Worm (Caenorhabditis elegans): ENCODE results near the gene C56C10.4.

Gene C56C10.4

DNA sequence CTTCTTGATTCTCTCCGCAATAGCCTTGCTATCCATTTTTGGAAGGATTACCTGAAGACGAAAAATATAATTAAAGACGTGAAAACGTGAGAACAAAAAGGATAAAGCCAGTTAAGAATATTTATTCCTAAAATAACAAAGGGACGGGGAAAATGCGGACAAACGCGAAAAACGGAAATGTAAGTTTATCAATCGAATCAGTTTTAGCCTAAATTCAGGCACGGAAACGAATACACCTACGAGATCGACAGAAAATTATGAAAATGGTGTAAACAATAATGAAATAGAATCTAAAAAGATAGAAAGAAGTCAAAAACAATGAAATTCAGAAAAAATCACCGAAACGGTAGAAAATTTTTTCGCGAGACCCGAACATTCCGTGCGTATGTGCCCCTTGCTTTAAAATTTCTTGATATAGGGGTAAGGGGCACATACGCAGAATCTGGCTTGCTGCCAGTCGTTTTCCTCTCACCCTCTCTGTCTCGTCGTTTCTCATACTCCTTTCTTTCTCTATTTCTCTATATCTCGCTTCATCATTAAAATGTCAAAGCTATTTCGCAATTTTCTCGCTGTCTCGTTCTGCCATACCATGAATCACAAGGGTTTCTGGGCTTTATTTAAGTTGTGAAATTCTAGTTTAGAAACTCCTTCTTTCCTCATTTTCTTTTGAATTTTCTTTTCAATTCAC is 5.9 kb downstream of the C56C10.4 start, which contains the start of gene icd-1 (continued):
- TF ChIP-seq fkh-8 (tag; optimal IDR thresholded peaks at IDR 0.05) (peak; percentile 96), nhr-90 (tag; optimal IDR thresholded peaks at IDR 0.05; ENCODE audit: poor library complexity) (peak; percentile 94), rnt-1 (tag; optimal IDR thresholded peaks at IDR 0.05) (peak; percentile 92), ama-1 (optimal IDR thresholded peaks at IDR 0.05) (peak; percentile 43), efl-3 (GFP tag; optimal IDR thresholded peaks at IDR 0.05) (no peak), ceh-90 (tag; optimal IDR thresholded peaks at IDR 0.05) (peak; percentile 28)

DNA sequence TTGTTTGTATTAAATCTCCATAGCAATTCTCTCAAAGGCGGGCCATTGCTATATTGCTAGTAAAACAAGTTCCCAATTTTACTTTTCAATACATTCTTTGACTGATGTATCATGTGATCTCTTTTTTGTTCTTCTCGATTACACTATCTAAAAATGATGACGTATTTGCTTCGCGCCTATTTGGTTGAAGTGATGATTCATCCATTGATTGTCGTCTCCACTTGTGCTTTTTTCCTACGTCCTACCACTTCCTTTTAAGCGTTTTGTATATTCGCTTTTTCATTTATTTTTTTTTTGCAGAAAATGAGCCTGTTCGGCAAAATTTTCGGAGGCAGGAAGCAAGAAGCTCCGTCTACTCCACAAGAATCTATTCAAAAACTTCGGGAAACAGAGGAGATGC is 6.5 kb downstream of the C56C10.4 start, which contains the start of gene vps-32.1:
TSS of gene vps-32.1 (plus strand) at position 301 of the 400 bp plus-strand sequence.
- TF ChIP-seq blmp-1 (tag; optimal IDR thresholded peaks at IDR 0.05) (peak; percentile 28), lir-3 (tag; optimal IDR thresholded peaks at IDR 0.05; ENCODE audit: poor library complexity) (no peak), fos-1 (tag; optimal IDR thresholded peaks at IDR 0.05) (peak; percentile 40), elt-3 (tag; optimal IDR thresholded peaks at IDR 0.05) (peak in 1 of 6 experiments; percentile 29), dpl-1 (GFP tag; optimal IDR thresholded peaks at IDR 0.05) (peak in 1 of 3 experiments; percentile 15), lin-35 (GFP tag; optimal IDR thresholded peaks at IDR 0.05) (peak in 1 of 2 experiments; percentile 4), tbx-2 (tag; optimal IDR thresholded peaks at IDR 0.05) (no peak), jun-1 (tag; optimal IDR thresholded peaks at IDR 0.05) (peak; percentile 49)

DNA sequence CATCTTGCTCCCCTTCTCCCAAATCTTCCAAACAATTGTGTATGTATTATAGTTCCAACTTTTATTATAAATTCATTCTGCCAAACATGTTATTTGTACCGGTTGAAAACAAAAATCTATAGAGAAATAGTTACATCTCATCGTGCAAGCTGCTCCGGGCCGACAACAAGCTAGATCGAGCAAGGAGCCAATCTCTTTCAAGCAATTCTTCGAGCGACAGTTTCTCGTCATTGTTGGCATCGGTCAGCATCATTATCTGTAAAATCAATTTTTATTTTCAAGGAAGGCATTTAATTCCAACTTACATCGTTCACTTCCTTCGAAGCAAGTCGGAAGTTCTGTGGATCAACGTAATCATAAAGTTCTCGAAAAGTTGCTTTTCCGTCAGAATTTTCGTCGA is 8.1 kb downstream of the C56C10.4 start:
- peak; percentile 18 for TF ChIP-seq ama-1 (optimal IDR thresholded peaks at IDR 0.05)
- no peak for TF ChIP-seq mab-9 (GFP tag; IDR thresholded peaks at IDR 0.05)
- TF ChIP-seq unc-86 (tag; optimal IDR thresholded peaks at IDR 0.05) = no peak
- TF ChIP-seq efl-1 (optimal IDR thresholded peaks at IDR 0.05) = no peak
- TF ChIP-seq efl-1 (GFP tag; optimal IDR thresholded peaks at IDR 0.05 in 1 of 2) = peak in 1 of 2 experiments; percentile 69

DNA sequence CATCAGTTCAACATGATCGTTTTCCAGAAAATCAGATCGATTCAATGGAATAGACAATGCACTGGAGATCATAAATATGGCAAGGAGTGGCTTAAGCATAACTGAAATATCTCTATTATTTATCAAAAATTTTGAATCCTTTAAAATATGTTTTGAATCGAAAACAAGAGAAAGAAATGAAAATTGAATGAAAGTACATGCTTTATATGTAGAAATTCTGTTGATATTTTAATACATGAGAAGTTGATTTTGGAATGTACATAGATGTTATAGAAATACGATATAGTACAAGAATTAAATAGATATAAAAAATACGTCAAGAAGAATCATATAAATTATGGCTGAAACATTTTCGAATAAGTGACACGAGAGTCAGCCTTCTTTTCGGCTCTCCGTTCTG is 9.4 kb downstream of the C56C10.4 start, which contains the start of gene C56C10.9:
TSS of gene C56C10.9 (minus strand) at position 101 of the 400 bp plus-strand sequence.
- no peak for TF ChIP-seq snpc-4 (tag; optimal IDR thresholded peaks at IDR 0.05)
- TF ChIP-seq hpl-2 (GFP tag; optimal IDR thresholded peaks at IDR 0.05) = no peak
- no peak for TF ChIP-seq xbp-1 (tag; optimal IDR thresholded peaks at IDR 0.05)
- no peak for TF ChIP-seq aha-1 (tag; optimal IDR thresholded peaks at IDR 0.05)
- TF ChIP-seq snu-23 (GFP tag; optimal IDR thresholded peaks at IDR 0.05) = no peak
- no peak for TF ChIP-seq isw-1 (GFP tag; IDR thresholded peaks at IDR 0.05)
- no peak for TF ChIP-seq lin-35 (GFP tag; optimal IDR thresholded peaks at IDR 0.05)
- TF ChIP-seq dsc-1 (tag; optimal IDR thresholded peaks at IDR 0.05) = no peak
- no peak for TF ChIP-seq ceh-8 (GFP tag; optimal IDR thresholded peaks at IDR 0.05)
- no peak for TF ChIP-seq fkh-4 (tag; optimal IDR thresholded peaks at IDR 0.05; ENCODE audit: borderline replicate concordance)
- no peak for TF ChIP-seq ztf-4 (tag; optimal IDR thresholded peaks at IDR 0.05)
- TF ChIP-seq pag-3 (tag; optimal IDR thresholded peaks at IDR 0.05; ENCODE audit: borderline replicate concordance, insufficient read depth) = no peak
- TF ChIP-seq nhr-12 (tag; optimal IDR thresholded peaks at IDR 0.05) = no peak

DNA sequence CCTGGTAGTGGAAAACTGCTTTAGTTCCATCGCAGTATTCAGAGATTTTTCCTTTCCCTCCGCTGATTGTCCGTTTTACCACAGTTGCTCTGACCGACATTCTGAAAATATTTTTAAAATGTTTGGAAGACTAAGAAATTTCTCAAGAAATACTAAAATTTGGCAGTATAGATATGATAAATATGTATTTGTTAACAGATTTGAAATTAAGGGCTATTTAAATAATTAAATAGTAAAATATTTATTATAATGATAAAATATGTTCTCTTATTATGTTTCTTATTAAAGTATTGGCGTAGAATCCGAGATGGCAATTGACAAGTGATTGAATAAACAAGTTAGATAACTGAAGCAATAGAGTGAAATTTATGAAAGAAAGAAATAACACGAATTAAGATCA is 11.3 kb downstream of the C56C10.4 start, which contains the start of gene aipr-1:
TSS of gene aipr-1 (minus strand) at position 101 of the 400 bp plus-strand sequence.
- TF ChIP-seq aha-1 (tag; optimal IDR thresholded peaks at IDR 0.05) (no peak), ztf-11 (tag; optimal IDR thresholded peaks at IDR 0.05) (no peak), mab-9 (GFP tag; IDR thresholded peaks at IDR 0.05) (no peak), pqm-1 (tag; optimal IDR thresholded peaks at IDR 0.05) (no peak)

DNA sequence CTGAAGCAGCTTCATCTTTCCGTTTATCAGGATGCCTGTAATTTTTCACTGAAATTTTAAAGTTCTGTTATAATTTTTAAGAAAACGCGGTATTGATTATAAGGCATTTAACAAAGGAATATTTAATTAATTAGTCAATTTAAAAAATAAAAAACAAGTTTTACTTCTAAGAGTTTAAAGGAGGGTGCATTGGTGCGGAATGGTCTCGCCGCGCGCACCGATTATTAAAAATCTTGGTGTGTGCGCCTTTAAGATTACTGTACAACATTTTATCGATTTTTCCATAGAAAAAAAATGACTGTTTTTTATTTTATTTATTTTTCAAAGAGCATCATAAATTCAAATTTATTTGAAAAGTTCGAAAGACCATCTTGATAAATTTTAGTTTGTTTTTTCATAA is 14.6 kb downstream of the C56C10.4 start:
- TF ChIP-seq aly-2 (tag; optimal IDR thresholded peaks at IDR 0.05) (no peak), fkh-10 (GFP tag; optimal IDR thresholded peaks at IDR 0.05) (no peak), snpc-4 (tag; optimal IDR thresholded peaks at IDR 0.05) (no peak), lin-13 (GFP tag; optimal IDR thresholded peaks at IDR 0.05) (no peak), nhr-84 (tag; optimal IDR thresholded peaks at IDR 0.05) (no peak), C16A3.4 (tag; optimal IDR thresholded peaks at IDR 0.05) (no peak), nhr-90 (tag; optimal IDR thresholded peaks at IDR 0.05; ENCODE audit: poor library complexity) (no peak), lin-15B (tag; optimal IDR thresholded peaks at IDR 0.05) (no peak), unc-30 (tag; optimal IDR thresholded peaks at IDR 0.05) (no peak), sox-4 (tag; optimal IDR thresholded peaks at IDR 0.05) (no peak), zag-1 (tag; optimal IDR thresholded peaks at IDR 0.05) (no peak), hlh-4 (tag; optimal IDR thresholded peaks at IDR 0.05) (no peak), lin-39 (tag; optimal IDR thresholded peaks at IDR 0.05) (no peak), F16B12.6 (tag; optimal IDR thresholded peaks at IDR 0.05) (no peak)
